Worm (Caenorhabditis elegans) whole organism, early embryonic: ENCODE data around the gene F09C6.13.

Source experiments
- B0310.2 ChIP-seq: sonication (generic microtip); optimal IDR thresholded peaks from 2 replicates; lab custom pipeline; 2016; ENCODE audit warnings: mild to moderate bottlenecking, missing genetic modification characterization, missing compliant biosample characterization
- ama-1 ChIP-seq: fragments of 150-350 bp; optimal IDR thresholded peaks from 2 replicates; lab custom pipeline; 2014
- ceh-36 ChIP-seq: sonication (generic microtip); optimal IDR thresholded peaks from 2 replicates; lab custom pipeline; 2016; ENCODE audit warnings: missing genetic modification characterization, inconsistent platforms, missing compliant biosample characterization
- hmbx-1 ChIP-seq: sonication (generic microtip); optimal IDR thresholded peaks from 2 replicates; lab custom pipeline; 2016; ENCODE audit warnings: mild to moderate bottlenecking, missing genetic modification characterization, missing compliant biosample characterization

DNA sequence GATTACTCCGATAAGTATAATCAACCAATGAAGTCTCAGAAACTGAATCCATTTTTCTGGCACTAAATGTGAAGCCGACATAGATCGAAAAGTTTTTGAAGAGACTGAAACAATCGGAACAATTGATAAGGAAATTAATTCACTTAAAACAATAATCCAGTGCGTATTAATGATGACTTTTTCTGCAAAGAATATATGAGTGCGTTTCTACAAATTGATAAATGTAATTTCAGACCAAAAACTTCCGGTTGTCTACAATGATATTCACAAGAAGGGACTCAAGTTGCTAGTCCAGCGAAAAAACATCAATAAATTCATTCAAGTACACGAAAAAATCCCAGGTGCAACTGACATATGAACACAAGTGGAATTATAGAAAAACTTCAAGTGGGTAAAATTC lies 15.1 kb upstream of the F09C6.13 start, which contains the start of gene clec-33:
- no peak for TF ChIP-seq ama-1
- TF ChIP-seq ceh-36 (tag; lab: Kevin White, UChicago) = no peak
- TF ChIP-seq B0310.2 = no peak
- TF ChIP-seq hmbx-1 (tag; lab: Kevin White, UChicago) = no peak
